Worm (Caenorhabditis elegans): Measurements from ENCODE around the gene T11G6.2.

T11G6.2 gene

DNA sequence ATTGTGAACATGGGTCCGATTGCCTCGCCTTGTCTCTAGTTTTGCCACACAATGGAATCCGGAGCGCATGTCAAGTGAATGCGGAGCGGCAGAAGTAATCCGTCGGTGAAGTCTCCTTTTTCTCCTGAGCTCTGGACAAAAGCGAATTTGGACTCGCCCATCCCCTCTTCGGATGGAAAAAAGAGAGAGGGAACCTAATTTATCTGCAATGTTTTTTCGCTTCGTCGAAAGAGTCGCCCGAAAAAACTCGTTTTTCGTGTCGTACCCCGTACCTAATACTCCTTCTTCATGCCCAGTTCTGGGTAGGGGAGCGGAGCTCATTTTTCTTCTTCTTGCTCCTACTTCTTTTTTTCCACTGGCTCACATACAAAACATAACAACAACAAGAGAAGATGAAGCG, 11.9 kb upstream of the T11G6.2 start:
- TF ChIP-seq ztf-29 (GFP tag; IDR thresholded peaks at IDR 0.05): no peak
- TF ChIP-seq flt-1 (GFP tag; IDR thresholded peaks at IDR 0.05): 0 out of 2 replicates have a peak, but pooled peaks have one; percentile 4

- TF ChIP-seq med-1 (GFP tag; optimal IDR thresholded peaks at IDR 0.05; ENCODE audit: insufficient read depth) (no peak), tab-1 (GFP tag; IDR thresholded peaks at IDR 0.05) (0 out of 2 replicates have a peak, but pooled peaks have one; percentile 65)
These were observed 11.3 kb upstream of the T11G6.2 start for ce11 chrIV:10869642-10870041.

ce11 chrIV:10868629-10869251, 10.4 kb upstream of the T11G6.2 start, which contains the start of gene F13E9.11:
F13E9.11 (minus strand) TSS chrIV:10869135.
- TF ChIP-seq ztf-23 (GFP tag; IDR thresholded peaks at IDR 0.05): peak; percentile 18; the same call in 1 of the 2 replicates
- TF ChIP-seq tab-1 (GFP tag; IDR thresholded peaks at IDR 0.05): peak; percentile 51; the same call in 1 of the 2 replicates
- no peak for TF ChIP-seq cog-1 (tag; optimal IDR thresholded peaks at IDR 0.05)
- TF ChIP-seq ref-1 (GFP tag; conservative IDR thresholded peaks at IDR 0.05): no peak
- TF ChIP-seq ztf-29 (GFP tag; IDR thresholded peaks at IDR 0.05): no peak
- no peak for TF ChIP-seq med-1 (GFP tag; optimal IDR thresholded peaks at IDR 0.05; ENCODE audit: insufficient read depth)
- TF ChIP-seq flt-1 (GFP tag; IDR thresholded peaks at IDR 0.05): 0 out of 2 replicates have a peak, but pooled peaks have one; percentile 50
- no peak for TF ChIP-seq klf-2 (GFP tag; conservative IDR thresholded peaks at IDR 0.05)
- TF ChIP-seq T22C8.4 (GFP tag; IDR thresholded peaks at IDR 0.05): no peak; the same call in 1 of the 2 replicates

ce11 chrIV:10867370-10868146, 9.3 kb upstream of the T11G6.2 start:
- TF ChIP-seq ztf-29 (GFP tag; IDR thresholded peaks at IDR 0.05) (peak; percentile 67; the same call in 1 of the 2 replicates), med-1 (GFP tag; optimal IDR thresholded peaks at IDR 0.05; ENCODE audit: insufficient read depth) (no peak), flt-1 (GFP tag; IDR thresholded peaks at IDR 0.05) (no peak), tab-1 (GFP tag; IDR thresholded peaks at IDR 0.05) (0 out of 2 replicates have a peak, but pooled peaks have one; percentile 4), T22C8.4 (GFP tag; IDR thresholded peaks at IDR 0.05) (no peak)

DNA sequence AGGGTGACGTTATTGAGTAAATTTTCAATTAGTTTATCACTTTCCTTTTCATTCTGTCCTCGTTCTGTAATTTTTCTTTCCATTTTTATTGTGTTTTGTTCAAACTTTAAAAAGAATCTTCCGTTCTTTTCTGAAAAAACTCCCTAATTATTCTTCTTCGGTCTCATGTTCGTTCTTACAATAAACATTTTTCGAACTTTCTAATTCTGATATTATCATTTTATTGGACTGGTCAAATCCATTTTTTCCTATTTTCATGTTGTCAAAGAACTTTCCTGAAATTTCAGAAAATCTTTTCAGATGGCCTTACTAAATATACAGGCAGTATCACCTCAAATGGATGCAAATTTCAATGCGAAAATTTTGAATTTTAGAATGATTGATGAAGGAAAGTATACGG, 5.7 kb upstream of the T11G6.2 start, which contains the start of gene nish-1:
nish-1 (plus strand) TSS at position 301 of the 400 bp plus-strand sequence.
- TF ChIP-seq klf-2 (GFP tag; conservative IDR thresholded peaks at IDR 0.05) (no peak), med-1 (GFP tag; optimal IDR thresholded peaks at IDR 0.05; ENCODE audit: insufficient read depth) (no peak), tab-1 (GFP tag; IDR thresholded peaks at IDR 0.05) (no peak), cog-1 (tag; optimal IDR thresholded peaks at IDR 0.05) (no peak), ztf-29 (GFP tag; IDR thresholded peaks at IDR 0.05) (no peak), flt-1 (GFP tag; IDR thresholded peaks at IDR 0.05) (no peak)

DNA sequence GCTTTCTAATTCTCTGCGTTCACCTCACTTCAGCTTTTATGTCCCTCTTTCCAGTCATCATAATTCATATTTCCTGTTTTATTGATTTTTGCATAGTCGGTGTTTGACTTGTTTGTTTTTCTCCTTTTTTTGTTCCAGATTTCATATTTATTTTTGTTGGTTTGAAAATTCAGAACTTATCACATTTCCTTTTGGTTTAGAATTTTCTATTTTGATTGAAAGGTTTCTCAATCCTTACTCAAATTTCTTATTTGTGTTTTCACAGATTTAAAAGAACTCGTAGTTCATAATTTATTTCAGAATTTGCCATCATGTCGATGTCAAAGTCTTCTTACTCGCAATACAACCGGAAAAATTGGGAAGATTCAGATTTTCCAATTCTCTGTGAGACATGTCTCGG, 2.8 kb upstream of the T11G6.2 start, which contains the start of gene rbm-22:
rbm-22 (plus strand) TSS at position 301 of the 400 bp plus-strand sequence.
- TF ChIP-seq ztf-23 (GFP tag; IDR thresholded peaks at IDR 0.05) (no peak), T22C8.4 (GFP tag; IDR thresholded peaks at IDR 0.05) (peak; percentile 56; the same call in 1 of the 2 replicates)

DNA sequence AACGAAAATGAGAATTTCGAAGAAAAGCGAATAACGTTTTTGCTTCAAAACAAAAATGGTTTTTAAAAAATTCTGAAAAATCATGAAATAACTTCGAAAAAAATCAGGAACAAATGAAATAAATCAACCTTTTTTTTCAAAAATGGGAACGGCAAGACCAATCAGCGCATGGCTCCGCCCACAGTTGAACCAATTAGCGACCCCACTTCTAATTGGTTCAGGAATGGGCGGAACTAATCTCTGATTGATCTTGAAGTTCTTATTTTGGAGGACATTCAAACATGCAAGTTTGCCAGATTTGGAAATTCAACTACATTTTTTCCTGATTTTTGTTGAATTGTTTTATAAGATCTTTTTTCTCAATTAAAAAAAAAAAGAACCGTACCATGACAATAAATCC, 2.4 kb downstream of the T11G6.2 start:
- TF ChIP-seq tab-1 (GFP tag; IDR thresholded peaks at IDR 0.05) (no peak), klf-2 (GFP tag; conservative IDR thresholded peaks at IDR 0.05) (no peak), ref-1 (GFP tag; conservative IDR thresholded peaks at IDR 0.05) (no peak), med-1 (GFP tag; optimal IDR thresholded peaks at IDR 0.05; ENCODE audit: insufficient read depth) (no peak), T22C8.4 (GFP tag; IDR thresholded peaks at IDR 0.05) (no peak), ztf-29 (GFP tag; IDR thresholded peaks at IDR 0.05) (no peak), ztf-23 (GFP tag; IDR thresholded peaks at IDR 0.05) (no peak), flt-1 (GFP tag; IDR thresholded peaks at IDR 0.05) (no peak), cog-1 (tag; optimal IDR thresholded peaks at IDR 0.05) (no peak)

DNA sequence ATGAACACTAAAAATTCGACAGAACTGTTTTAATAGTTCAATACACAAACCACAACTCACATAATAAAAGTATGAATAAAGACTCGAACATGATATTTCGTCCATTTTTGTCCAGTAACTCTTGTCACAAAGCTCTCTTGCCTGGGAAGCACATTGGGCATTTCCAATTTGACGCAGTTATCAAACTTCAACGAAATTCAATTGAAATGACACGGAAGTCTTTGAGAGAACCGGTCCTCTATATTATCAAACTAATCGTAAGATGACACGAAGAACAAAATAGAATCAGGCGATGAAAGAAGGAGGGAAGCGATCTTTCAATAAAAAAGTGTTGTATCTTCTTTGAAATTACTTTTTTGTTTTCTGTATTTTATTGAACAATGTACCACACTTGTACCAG, 3.2 kb downstream of the T11G6.2 start, which contains the start of gene T11G6.3:
T11G6.3 (minus strand) TSS at position 189 of the 400 bp plus-strand sequence.
- TF ChIP-seq klf-2 (GFP tag; conservative IDR thresholded peaks at IDR 0.05) (no peak), T22C8.4 (GFP tag; IDR thresholded peaks at IDR 0.05) (no peak), flt-1 (GFP tag; IDR thresholded peaks at IDR 0.05) (no peak), ztf-29 (GFP tag; IDR thresholded peaks at IDR 0.05) (no peak), med-1 (GFP tag; optimal IDR thresholded peaks at IDR 0.05; ENCODE audit: insufficient read depth) (no peak), ztf-23 (GFP tag; IDR thresholded peaks at IDR 0.05) (no peak), tab-1 (GFP tag; IDR thresholded peaks at IDR 0.05) (no peak), cog-1 (tag; optimal IDR thresholded peaks at IDR 0.05) (no peak), ref-1 (GFP tag; conservative IDR thresholded peaks at IDR 0.05) (no peak)

- no peak for TF ChIP-seq cog-1 (tag; optimal IDR thresholded peaks at IDR 0.05)
- no peak for TF ChIP-seq ref-1 (GFP tag; conservative IDR thresholded peaks at IDR 0.05)
- TF ChIP-seq ztf-29 (GFP tag; IDR thresholded peaks at IDR 0.05): no peak
These were observed 4.3 kb downstream of the T11G6.2 start for ce11 chrIV:10854042-10854441.

DNA sequence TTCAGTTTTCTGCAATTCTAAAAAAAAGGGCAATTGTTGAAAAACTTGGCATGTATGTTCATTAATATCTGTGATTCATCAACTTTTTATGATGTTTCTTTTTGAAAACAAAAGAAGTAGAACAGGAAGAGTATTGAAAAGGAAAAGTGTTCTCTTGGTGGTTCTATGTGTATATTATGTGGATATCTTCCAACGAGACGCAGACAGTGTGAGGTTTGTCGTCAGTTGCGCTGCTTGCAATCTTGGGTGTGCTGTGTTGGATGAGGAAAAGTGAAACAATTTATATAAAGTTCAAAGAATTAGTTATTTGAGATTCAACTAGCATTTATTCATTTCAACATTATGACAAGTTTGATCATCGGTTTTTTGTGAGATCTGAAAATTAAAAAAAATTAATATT, 5.9 kb downstream of the T11G6.2 start:
- TF ChIP-seq ztf-23 (GFP tag; IDR thresholded peaks at IDR 0.05) (no peak), klf-2 (GFP tag; conservative IDR thresholded peaks at IDR 0.05) (no peak), ztf-29 (GFP tag; IDR thresholded peaks at IDR 0.05) (no peak), ref-1 (GFP tag; conservative IDR thresholded peaks at IDR 0.05) (no peak), T22C8.4 (GFP tag; IDR thresholded peaks at IDR 0.05) (no peak), med-1 (GFP tag; optimal IDR thresholded peaks at IDR 0.05; ENCODE audit: insufficient read depth) (no peak), cog-1 (tag; optimal IDR thresholded peaks at IDR 0.05) (no peak), flt-1 (GFP tag; IDR thresholded peaks at IDR 0.05) (no peak), tab-1 (GFP tag; IDR thresholded peaks at IDR 0.05) (no peak)

Data from whole organism, midembryonic.